Fruit fly (Drosophila melanogaster) whole organism, prepupa: ENCODE results near the gene Hem.

ENCODE experiments used
- Blimp-1 ChIP-seq: fragments of 200-800 bp; sonication (Bioruptor generic); optimal IDR thresholded peaks from 3 replicates; lab custom pipeline; 2017; ENCODE audit warnings: missing biosample characterization, missing genetic modification characterization, mild to moderate bottlenecking, moderate library complexity, missing genetic modification reagents
- CG3032 ChIP-seq: fragments of 200-800 bp; optimal IDR thresholded peaks from 2 replicates; lab custom pipeline; 2019; ENCODE audit warnings: missing biosample characterization, mild to moderate bottlenecking, missing genetic modification characterization, moderate library complexity
- CG6163 ChIP-seq: fragments of 200-800 bp; sonication (Bioruptor generic); IDR thresholded peaks from 3 replicates; pipeline ENCODE4 v1.3.6; 2022; ENCODE audit warnings: missing biosample characterization, missing genetic modification characterization
- CG6276 ChIP-seq: fragments of 200-800 bp; sonication (Bioruptor generic); optimal IDR thresholded peaks from 2 replicates; lab custom pipeline; 2017; ENCODE audit warnings: missing biosample characterization, mild to moderate bottlenecking, missing genetic modification characterization
- CG6792 ChIP-seq: fragments of 200-800 bp; sonication (Bioruptor generic); optimal IDR thresholded peaks from 3 replicates; lab custom pipeline; 2016; ENCODE audit warnings: missing biosample characterization, missing genetic modification characterization
- CG8319 ChIP-seq: fragments of 200-800 bp; sonication (Bioruptor generic); optimal IDR thresholded peaks from 3 replicates; lab custom pipeline; 2016; ENCODE audit warnings: missing biosample characterization, missing genetic modification characterization
- CG9139 ChIP-seq: fragments of 200-800 bp; sonication (Bioruptor generic); optimal IDR thresholded peaks from 3 replicates; lab custom pipeline; 2017; ENCODE audit warnings: missing biosample characterization, mild to moderate bottlenecking, missing genetic modification characterization
- Eip93F ChIP-seq: fragments of 200-800 bp; sonication (Bioruptor generic); optimal IDR thresholded peaks from 2 replicates; lab custom pipeline; 2016; ENCODE audit warnings: missing biosample characterization, mild to moderate bottlenecking, missing genetic modification characterization
- Ets21C ChIP-seq: fragments of 200-800 bp; sonication (Bioruptor generic); optimal IDR thresholded peaks from 3 replicates; lab custom pipeline; 2016; ENCODE audit warnings: missing biosample characterization, missing genetic modification characterization
- Ets96B ChIP-seq: fragments of 200-800 bp; optimal IDR thresholded peaks from 2 replicates; lab custom pipeline; 2019; ENCODE audit warnings: missing biosample characterization, mild to moderate bottlenecking, missing genetic modification characterization, moderate library complexity
- Lpt ChIP-seq: fragments of 200-800 bp; sonication (Bioruptor generic); optimal IDR thresholded peaks from 3 replicates; lab custom pipeline; 2016; ENCODE audit warnings: missing biosample characterization, missing genetic modification characterization
- acj6 ChIP-seq: fragments of 200-800 bp; sonication (Bioruptor generic); optimal IDR thresholded peaks from 3 replicates; lab custom pipeline; 2016; ENCODE audit warnings: missing biosample characterization, missing genetic modification characterization
- svp ChIP-seq: fragments of 200-800 bp; sonication (Bioruptor generic); peaks from one replicate; lab custom pipeline; 2016; ENCODE audit warnings: missing biosample characterization, missing genetic modification characterization

- no peak for TF ChIP-seq CG6792
- TF ChIP-seq CG6276 (GFP tag; lab: Kevin White, UChicago): no peak
- TF ChIP-seq CG3032 (tag; lab: Kevin White, UChicago): no peak
- TF ChIP-seq Lpt (GFP tag; lab: Kevin White, UChicago): no peak
- TF ChIP-seq Blimp-1 (GFP tag; lab: Kevin White, UChicago): no peak
- TF ChIP-seq Eip93F: no peak
- no peak for TF ChIP-seq CG8319 (GFP tag; lab: Kevin White, UChicago)
- no peak for TF ChIP-seq CG9139 (GFP tag; lab: Kevin White, UChicago)
- no peak for TF ChIP-seq acj6 (GFP tag; lab: Kevin White, UChicago)
- TF ChIP-seq Ets96B (tag; lab: Kevin White, UChicago): no peak
- no peak for TF ChIP-seq svp (GFP tag; lab: Kevin White, UChicago)
- TF ChIP-seq CG6163 (GFP tag; lab: Robert Waterston, UW): no peak
- no peak for TF ChIP-seq Ets21C
Measured at dm6 chr3L:22316913-22317312, 28.9 kb upstream of the Hem start.
